Fruit fly (Drosophila melanogaster) whole organism, embryonic: ENCODE data around the gene CG13601.
A peak's percentile ranks its signal among the peaks of the same experiment; 100 is the strongest.

Experiments used
- Asciz ChIP-seq: fragments of 200-800 bp; sonication (Bioruptor generic); optimal IDR thresholded peaks from 2 replicates; lab custom pipeline; 2017; ENCODE audit warnings: missing biosample characterization, mild to moderate bottlenecking, missing genetic modification characterization, missing genetic modification reagents
- Atf6 ChIP-seq: fragments of 200-800 bp; sonication (Bioruptor generic); IDR thresholded peaks from 2 replicates; pipeline ENCODE4 v1.3.6; 2022; ENCODE audit warnings: missing biosample characterization, missing genetic modification characterization
- Blimp-1 ChIP-seq: fragments of 200-800 bp; sonication (Bioruptor generic); optimal IDR thresholded peaks from 3 replicates; lab custom pipeline; 2018; ENCODE audit warnings: missing biosample characterization, missing genetic modification characterization, mild to moderate bottlenecking, moderate library complexity, missing genetic modification reagents
- C15 ChIP-seq: fragments of 200-800 bp; sonication (Bioruptor generic); IDR thresholded peaks from 3 replicates; pipeline ENCODE4 v1.3.6; 2022; ENCODE audit warnings: missing biosample characterization, missing genetic modification characterization
- CG10267 ChIP-seq: fragments of 200-800 bp; sonication (Bioruptor generic); optimal IDR thresholded peaks from 2 replicates; lab custom pipeline; 2018; ENCODE audit warnings: missing biosample characterization, mild to moderate bottlenecking, missing genetic modification characterization, moderate library complexity
- CG12659 ChIP-seq: fragments of 200-800 bp; sonication (Bioruptor generic); optimal IDR thresholded peaks from 3 replicates; lab custom pipeline; 2017; ENCODE audit warnings: mild to moderate bottlenecking, missing biosample characterization, missing genetic modification reagents, missing genetic modification characterization
- CG14860 ChIP-seq: fragments of 200-800 bp; sonication (Bioruptor generic); IDR thresholded peaks from 3 replicates; pipeline ENCODE4 v1.3.6; 2022; ENCODE audit warnings: missing biosample characterization, missing genetic modification characterization; ENCODE audit not compliant: partially characterized antibody
- CG15479 ChIP-seq: fragments of 200-800 bp; sonication (Bioruptor generic); optimal IDR thresholded peaks from 3 replicates; lab custom pipeline; 2019; ENCODE audit warnings: missing biosample characterization, mild to moderate bottlenecking, missing genetic modification characterization, moderate library complexity
- CG31441 ChIP-seq: fragments of 200-800 bp; sonication (Bioruptor generic); IDR thresholded peaks from 2 replicates; pipeline ENCODE4 v1.3.6; 2022; ENCODE audit warnings: missing biosample characterization, missing genetic modification characterization
- CG3407 ChIP-seq: fragments of 200-800 bp; sonication (Bioruptor generic); optimal IDR thresholded peaks from 2 replicates; lab custom pipeline; 2018; ENCODE audit warnings: missing biosample characterization, mild to moderate bottlenecking, missing genetic modification characterization
- CG34422 ChIP-seq: fragments of 200-800 bp; sonication (Bioruptor generic); IDR thresholded peaks from 3 replicates; pipeline ENCODE4 v1.3.6; 2022; ENCODE audit warnings: missing biosample characterization, missing genetic modification characterization
- CG3995 ChIP-seq: fragments of 200-800 bp; sonication (Bioruptor generic); optimal IDR thresholded peaks from 3 replicates; lab custom pipeline; 2016; ENCODE audit warnings: missing biosample characterization, missing genetic modification characterization
- CG4360 ChIP-seq: fragments of 200-800 bp; sonication (Bioruptor generic); IDR thresholded peaks from 2 replicates; pipeline ENCODE4 v1.3.6; 2022; ENCODE audit warnings: missing biosample characterization, missing genetic modification characterization
- CG4707 ChIP-seq: fragments of 200-800 bp; sonication (Bioruptor generic); optimal IDR thresholded peaks from 2 replicates; lab custom pipeline; 2018; ENCODE audit warnings: missing biosample characterization, mild to moderate bottlenecking, missing genetic modification characterization, moderate library complexity
- CG6654 ChIP-seq: fragments of 200-800 bp; sonication (Bioruptor generic); optimal IDR thresholded peaks from 2 replicates; lab custom pipeline; 2017; ENCODE audit warnings: missing biosample characterization, mild to moderate bottlenecking, missing genetic modification characterization
- CG6689 ChIP-seq: fragments of 200-800 bp; sonication (Bioruptor generic); IDR thresholded peaks from 2 replicates; pipeline ENCODE4 v1.3.6; 2022; ENCODE audit warnings: missing biosample characterization, missing genetic modification characterization
- CG6765 ChIP-seq: fragments of 200-800 bp; sonication (Bioruptor generic); optimal IDR thresholded peaks from 3 replicates; lab custom pipeline; 2017; ENCODE audit warnings: missing biosample characterization, mild to moderate bottlenecking, missing genetic modification characterization
- CG7271 ChIP-seq: fragments of 200-800 bp; sonication (Bioruptor generic); optimal IDR thresholded peaks from 2 replicates; lab custom pipeline; 2018; ENCODE audit warnings: missing biosample characterization, mild to moderate bottlenecking, missing genetic modification characterization, moderate library complexity
- CG8089 ChIP-seq: fragments of 200-800 bp; sonication (Bioruptor generic); optimal IDR thresholded peaks from 3 replicates; lab custom pipeline; 2016; ENCODE audit warnings: missing biosample characterization, missing genetic modification characterization
- CG8765 ChIP-seq: fragments of 200-800 bp; sonication (Bioruptor generic); IDR thresholded peaks from 2 replicates; pipeline ENCODE4 v1.3.6; 2022; ENCODE audit warnings: missing biosample characterization, missing genetic modification characterization
- CG9817 ChIP-seq: fragments of 200-800 bp; sonication (Bioruptor generic); optimal IDR thresholded peaks from 2 replicates; lab custom pipeline; 2018; ENCODE audit warnings: missing biosample characterization, mild to moderate bottlenecking, missing genetic modification characterization, moderate library complexity
- CG9932 ChIP-seq: fragments of 200-800 bp; sonication (Bioruptor generic); IDR thresholded peaks from 2 replicates; pipeline ENCODE4 v1.3.6; 2022; ENCODE audit warnings: missing biosample characterization, missing genetic modification characterization
- Dip3 ChIP-seq: fragments of 200-800 bp; sonication (Bioruptor generic); optimal IDR thresholded peaks from 3 replicates; lab custom pipeline; 2016; ENCODE audit warnings: missing biosample characterization, missing genetic modification characterization
- MESR4 ChIP-seq: fragments of 200-800 bp; sonication (Bioruptor generic); optimal IDR thresholded peaks from 2 replicates; lab custom pipeline; 2018; ENCODE audit warnings: missing biosample characterization, mild to moderate bottlenecking, missing genetic modification characterization, moderate library complexity
- NC2β ChIP-seq: fragments of 200-800 bp; sonication (Bioruptor generic); optimal IDR thresholded peaks from 2 replicates; lab custom pipeline; 2016; ENCODE audit warnings: missing biosample characterization, missing genetic modification characterization
- PHDP ChIP-seq: fragments of 200-800 bp; sonication (Bioruptor generic); optimal IDR thresholded peaks from 3 replicates; lab custom pipeline; 2018; ENCODE audit warnings: missing biosample characterization, mild to moderate bottlenecking, missing genetic modification characterization, moderate library complexity
- Pdp1 ChIP-seq, 2 experiments: fragments of 200-800 bp; sonication (Bioruptor generic); optimal IDR thresholded peaks; 3 replicates each; lab custom pipeline; 2016; ENCODE audit warnings: missing biosample characterization in 2 of 2, missing genetic modification characterization in 2 of 2, mild to moderate bottlenecking in 1 of 2, moderate library complexity in 1 of 2
- Poxn ChIP-seq: fragments of 200-800 bp; sonication (Bioruptor generic); IDR thresholded peaks from 2 replicates; pipeline ENCODE4 v1.3.6; 2022; ENCODE audit warnings: missing biosample characterization, missing genetic modification characterization
- Rfx ChIP-seq: fragments of 200-800 bp; sonication (Bioruptor generic); IDR thresholded peaks from 2 replicates; pipeline ENCODE4 v1.3.6; 2022; ENCODE audit warnings: missing biosample characterization, missing genetic modification characterization
- ab ChIP-seq: fragments of 200-800 bp; sonication (Bioruptor generic); optimal IDR thresholded peaks from 2 replicates; lab custom pipeline; 2016; ENCODE audit warnings: missing biosample characterization, missing genetic modification characterization
- amos ChIP-seq: fragments of 200-800 bp; sonication (Bioruptor generic); IDR thresholded peaks from 2 replicates; pipeline ENCODE4 v1.3.6; 2022; ENCODE audit warnings: missing biosample characterization, missing genetic modification characterization; ENCODE audit not compliant: partially characterized antibody
- ato ChIP-seq: fragments of 200-800 bp; sonication (Bioruptor generic); IDR thresholded peaks from 2 replicates; pipeline ENCODE4 v1.3.6; 2022; ENCODE audit warnings: missing biosample characterization, missing genetic modification characterization; ENCODE audit not compliant: partially characterized antibody
- da ChIP-seq: fragments of 200-800 bp; sonication (Bioruptor generic); optimal IDR thresholded peaks from 2 replicates; lab custom pipeline; 2016; ENCODE audit warnings: missing biosample characterization, missing genetic modification characterization
- dm ChIP-seq: fragments of 200-800 bp; sonication (Bioruptor generic); optimal IDR thresholded peaks from 3 replicates; lab custom pipeline; 2016; ENCODE audit warnings: missing biosample characterization, missing genetic modification characterization
- dmrt99B ChIP-seq: fragments of 200-800 bp; sonication (Bioruptor generic); optimal IDR thresholded peaks from 2 replicates; lab custom pipeline; 2018; ENCODE audit warnings: missing biosample characterization, mild to moderate bottlenecking, missing genetic modification characterization, moderate library complexity
- fd96Cb ChIP-seq: fragments of 200-800 bp; sonication (Bioruptor generic); optimal IDR thresholded peaks from 2 replicates; lab custom pipeline; 2018; ENCODE audit warnings: missing biosample characterization, mild to moderate bottlenecking, missing genetic modification characterization, moderate library complexity
- fu2 ChIP-seq: fragments of 200-800 bp; sonication (Bioruptor generic); optimal IDR thresholded peaks from 2 replicates; lab custom pipeline; 2016; ENCODE audit warnings: missing biosample characterization, missing genetic modification characterization
- gcm2 ChIP-seq: fragments of 200-800 bp; sonication (Bioruptor generic); optimal IDR thresholded peaks from 2 replicates; lab custom pipeline; 2016; ENCODE audit warnings: missing biosample characterization, missing genetic modification characterization
- grn ChIP-seq: fragments of 200-800 bp; sonication (Bioruptor generic); optimal IDR thresholded peaks from 3 replicates; lab custom pipeline; 2017; ENCODE audit warnings: missing biosample characterization, missing genetic modification characterization
- nerfin-1 ChIP-seq: fragments of 200-800 bp; sonication (Bioruptor generic); optimal IDR thresholded peaks from 3 replicates; lab custom pipeline; 2019; ENCODE audit warnings: missing biosample characterization, mild to moderate bottlenecking, missing genetic modification characterization, moderate library complexity
- pb ChIP-seq: fragments of 200-800 bp; sonication (Bioruptor generic); optimal IDR thresholded peaks from 3 replicates; lab custom pipeline; 2016; ENCODE audit warnings: missing biosample characterization, missing genetic modification characterization
- phol ChIP-seq: fragments of 200-800 bp; sonication (Bioruptor generic); optimal IDR thresholded peaks from 3 replicates; lab custom pipeline; 2018; ENCODE audit warnings: missing biosample characterization, mild to moderate bottlenecking, missing genetic modification characterization, moderate library complexity
- sd ChIP-seq: fragments of 200-800 bp; sonication (Bioruptor generic); optimal IDR thresholded peaks from 3 replicates; lab custom pipeline; 2018; ENCODE audit warnings: missing biosample characterization, mild to moderate bottlenecking, missing genetic modification characterization, moderate library complexity
- slbo ChIP-seq: fragments of 200-800 bp; sonication (Bioruptor generic); IDR thresholded peaks from 2 replicates; pipeline ENCODE4 v1.3.6; 2022; ENCODE audit warnings: missing biosample characterization, missing genetic modification characterization
- slp2 ChIP-seq: fragments of 200-800 bp; sonication (Bioruptor generic); optimal IDR thresholded peaks from 2 replicates; lab custom pipeline; 2016; ENCODE audit warnings: missing biosample characterization, missing genetic modification characterization
- ttk ChIP-seq: fragments of 200-800 bp; sonication (Bioruptor generic); IDR thresholded peaks from 2 replicates; pipeline ENCODE4 v2.1.2; 2022; ENCODE audit warnings: missing biosample characterization, missing genetic modification characterization
- unpg ChIP-seq: fragments of 200-800 bp; sonication (Bioruptor generic); optimal IDR thresholded peaks from 3 replicates; lab custom pipeline; 2018; ENCODE audit warnings: missing biosample characterization, mild to moderate bottlenecking, missing genetic modification characterization, moderate library complexity
- zfh2 ChIP-seq: fragments of 200-800 bp; sonication (Bioruptor generic); optimal IDR thresholded peaks from 2 replicates; lab custom pipeline; 2016; ENCODE audit warnings: missing biosample characterization, missing genetic modification characterization

CG13601 gene

dm6 chr3R:23888273-23889220 is 38.9 kb downstream of the CG13601 start (continued):
- TF ChIP-seq CG3995, result no peak
- TF ChIP-seq CG34422 (GFP tag; lab: Robert Waterston, UW), result 0 out of 3 replicates have a peak, but pooled peaks have one; percentile 24
- no peak for TF ChIP-seq CG3407 (GFP tag; lab: Kevin White, UChicago)
- TF ChIP-seq CG6765 (GFP tag; lab: Kevin White, UChicago), result no peak
- no peak for TF ChIP-seq amos (GFP tag; lab: Robert Waterston, UW)
- no peak for TF ChIP-seq da (GFP tag; lab: Kevin White, UChicago)
- no peak for TF ChIP-seq C15 (GFP tag; lab: Robert Waterston, UW)
- no peak for TF ChIP-seq pb (GFP tag; lab: Kevin White, UChicago)
- no peak for TF ChIP-seq grn (GFP tag; lab: Kevin White, UChicago)
- no peak for TF ChIP-seq CG9817 (tag; lab: Kevin White, UChicago)
- peak; percentile 22; the same call in 1 of the 2 replicates for TF ChIP-seq Atf6 (GFP tag; lab: Robert Waterston, UW)
- TF ChIP-seq fd96Cb (tag; lab: Kevin White, UChicago), result peak; percentile 21
- no peak for TF ChIP-seq ttk (GFP tag; lab: Robert Waterston, UW)
- TF ChIP-seq CG4360, result peak; percentile 73
- no peak for TF ChIP-seq CG15479
- TF ChIP-seq slbo (GFP tag; lab: Robert Waterston, UW), result peak; percentile 26; the same call in 1 of the 2 replicates
- TF ChIP-seq dmrt99B (tag; lab: Kevin White, UChicago), result peak; percentile 49
- TF ChIP-seq zfh2 (GFP tag; lab: Kevin White, UChicago), result no peak
- no peak for TF ChIP-seq MESR4 (GFP tag; lab: Kevin White, UChicago)
- TF ChIP-seq ato (GFP tag; lab: Robert Waterston, UW), result no peak
- TF ChIP-seq Blimp-1 (GFP tag; lab: Kevin White, UChicago), result peak; percentile 35
- no peak for TF ChIP-seq NC2β
- TF ChIP-seq Asciz (GFP tag; lab: Kevin White, UChicago), result no peak
- no peak for TF ChIP-seq CG14860
- no peak for TF ChIP-seq Poxn (GFP tag; lab: Robert Waterston, UW)
- 0 out of 2 replicates have a peak, but pooled peaks have one; percentile 13 for TF ChIP-seq CG31441 (GFP tag; lab: Robert Waterston, UW)
- no peak for TF ChIP-seq CG7271
- peak; percentile 38 for TF ChIP-seq Rfx (GFP tag; lab: Robert Waterston, UW)
- no peak for TF ChIP-seq CG10267 (tag; lab: Kevin White, UChicago)
- peak; percentile 21 for TF ChIP-seq PHDP (tag; lab: Kevin White, UChicago)
- no peak for TF ChIP-seq CG6654 (GFP tag; lab: Kevin White, UChicago)
- TF ChIP-seq Pdp1 (GFP tag; optimal IDR thresholded peaks at IDR 0.05; lab: Kevin White, UChicago), result peak in 1 of 2 experiments; percentile 11
- TF ChIP-seq phol, result peak; percentile 38
- TF ChIP-seq CG6689 (GFP tag; lab: Robert Waterston, UW), result no peak; the same call in 1 of the 2 replicates
- no peak for TF ChIP-seq CG4707 (GFP tag; lab: Kevin White, UChicago)
- TF ChIP-seq CG9932 (GFP tag; lab: Robert Waterston, UW), result peak; percentile 28; the same call in 1 of the 2 replicates
- TF ChIP-seq Dip3 (GFP tag; lab: Kevin White, UChicago), result no peak
- TF ChIP-seq CG8765 (GFP tag; lab: Robert Waterston, UW), result no peak
- no peak for TF ChIP-seq sd (tag; lab: Kevin White, UChicago)
- TF ChIP-seq slp2 (GFP tag; lab: Kevin White, UChicago), result no peak
- no peak for TF ChIP-seq dm
- peak; percentile 32 for TF ChIP-seq unpg (GFP tag; lab: Kevin White, UChicago)
- peak; percentile 58 for TF ChIP-seq nerfin-1
- TF ChIP-seq CG12659 (GFP tag; lab: Kevin White, UChicago), result no peak
- no peak for TF ChIP-seq CG8089 (GFP tag; lab: Kevin White, UChicago)
- TF ChIP-seq ab (GFP tag; lab: Kevin White, UChicago), result no peak
- no peak for TF ChIP-seq fu2
- TF ChIP-seq gcm2 (GFP tag; lab: Kevin White, UChicago), result no peak
